Fruit fly (Drosophila melanogaster) whole organism, embryonic: ENCODE measurements around the gene Tomosyn.

Source experiments
- ATbp ChIP-seq: fragments of 200-800 bp; sonication (Bioruptor generic); optimal IDR thresholded peaks from 2 replicates; lab custom pipeline; 2017; ENCODE audit warnings: missing biosample characterization, mild to moderate bottlenecking, missing genetic modification characterization, missing genetic modification reagents
- Awh ChIP-seq: fragments of 200-800 bp; sonication (Bioruptor generic); IDR thresholded peaks from 2 replicates; pipeline ENCODE4, ENCODE4 v1.3.6; 2022; ENCODE audit warnings: missing biosample characterization, missing genetic modification characterization
- Bgb ChIP-seq: fragments of 200-800 bp; sonication (Bioruptor generic); IDR thresholded peaks from 2 replicates; pipeline ENCODE4 v1.3.6; 2022; ENCODE audit warnings: missing biosample characterization, missing genetic modification characterization; ENCODE audit not compliant: partially characterized antibody
- BtbVII ChIP-seq: fragments of 200-800 bp; sonication (Bioruptor generic); optimal IDR thresholded peaks from 3 replicates; lab custom pipeline; 2017; ENCODE audit warnings: missing biosample characterization, mild to moderate bottlenecking, missing genetic modification characterization
- Bteb2 ChIP-seq: fragments of 200-800 bp; sonication (Bioruptor generic); optimal IDR thresholded peaks from 2 replicates; lab custom pipeline; 2016; ENCODE audit warnings: missing biosample characterization, missing genetic modification characterization
- CG11560 ChIP-seq: fragments of 200-800 bp; sonication (Bioruptor generic); IDR thresholded peaks from 3 replicates; pipeline ENCODE4 v1.3.6; 2022; ENCODE audit warnings: missing biosample characterization, missing genetic modification characterization
- CG12744 ChIP-seq: fragments of 200-800 bp; sonication (Bioruptor generic); optimal IDR thresholded peaks from 2 replicates; lab custom pipeline; 2016; ENCODE audit warnings: missing biosample characterization, missing genetic modification characterization
- CG30403 ChIP-seq: fragments of 200-800 bp; sonication (Bioruptor generic); optimal IDR thresholded peaks from 3 replicates; lab custom pipeline; 2016; ENCODE audit warnings: missing biosample characterization, missing genetic modification characterization
- CG31388 ChIP-seq: fragments of 200-800 bp; sonication (Bioruptor generic); optimal IDR thresholded peaks from 2 replicates; lab custom pipeline; 2016; ENCODE audit warnings: missing biosample characterization, missing genetic modification characterization
- CG3726 ChIP-seq: fragments of 200-800 bp; sonication (Bioruptor generic); IDR thresholded peaks from 3 replicates; pipeline ENCODE4, ENCODE4 v1.3.6; 2022; ENCODE audit warnings: missing biosample characterization, missing genetic modification characterization
- CG4282 ChIP-seq: fragments of 200-800 bp; sonication (Bioruptor generic); optimal IDR thresholded peaks from 2 replicates; lab custom pipeline; 2016; ENCODE audit warnings: missing biosample characterization, missing genetic modification characterization
- CG4360 ChIP-seq: fragments of 200-800 bp; sonication (Bioruptor generic); IDR thresholded peaks from 2 replicates; pipeline ENCODE4 v1.3.6; 2022; ENCODE audit warnings: missing biosample characterization, missing genetic modification characterization
- CG4424 ChIP-seq: fragments of 200-800 bp; sonication (Bioruptor generic); optimal IDR thresholded peaks from 3 replicates; lab custom pipeline; 2016; ENCODE audit warnings: missing biosample characterization, missing genetic modification characterization
- CG4820 ChIP-seq: fragments of 200-800 bp; sonication (Bioruptor generic); optimal IDR thresholded peaks from 3 replicates; lab custom pipeline; 2016; ENCODE audit warnings: missing biosample characterization, missing genetic modification characterization
- CG4854 ChIP-seq: fragments of 200-800 bp; sonication (Bioruptor generic); optimal IDR thresholded peaks from 2 replicates; lab custom pipeline; 2016; ENCODE audit warnings: missing biosample characterization, missing genetic modification characterization, inconsistent platforms
- CG5180 ChIP-seq: fragments of 200-800 bp; sonication (Bioruptor generic); optimal IDR thresholded peaks from 3 replicates; lab custom pipeline; 2017; ENCODE audit warnings: missing biosample characterization, missing genetic modification characterization, mild to moderate bottlenecking, moderate library complexity, missing genetic modification reagents
- CG5953 ChIP-seq: fragments of 200-800 bp; sonication (Bioruptor generic); IDR thresholded peaks from 2 replicates; pipeline ENCODE4 v1.3.6; 2022; ENCODE audit warnings: missing biosample characterization, missing genetic modification characterization
- CG6654 ChIP-seq: fragments of 200-800 bp; sonication (Bioruptor generic); optimal IDR thresholded peaks from 2 replicates; lab custom pipeline; 2017; ENCODE audit warnings: missing biosample characterization, mild to moderate bottlenecking, missing genetic modification characterization
- CG8281 ChIP-seq: fragments of 200-800 bp; sonication (Bioruptor generic); optimal IDR thresholded peaks from 2 replicates; lab custom pipeline; 2018; ENCODE audit warnings: missing biosample characterization, mild to moderate bottlenecking, missing genetic modification characterization, moderate library complexity
- CG8290 ChIP-seq, 3 experiments: fragments of 200-800 bp; sonication (Bioruptor generic); optimal IDR thresholded peaks; 2 replicates each; lab custom pipeline; 2016 to 2019; ENCODE audit warnings: missing biosample characterization in 3 of 3, missing genetic modification characterization in 3 of 3, mild to moderate bottlenecking in 2 of 3, moderate library complexity in 1 of 3
- CkIIα-i1 ChIP-seq: fragments of 200-800 bp; sonication (Bioruptor generic); IDR thresholded peaks from 2 replicates; pipeline ENCODE4 v1.3.6; 2022; ENCODE audit warnings: missing biosample characterization, missing genetic modification characterization
- Fer3 ChIP-seq: fragments of 200-800 bp; sonication (Bioruptor generic); optimal IDR thresholded peaks from 2 replicates; lab custom pipeline; 2018; ENCODE audit warnings: missing biosample characterization, mild to moderate bottlenecking, missing genetic modification characterization, moderate library complexity
- HLH3B ChIP-seq: fragments of 200-800 bp; sonication (Bioruptor generic); IDR thresholded peaks from 2 replicates; pipeline ENCODE4 v1.3.6; 2022; ENCODE audit warnings: missing biosample characterization, missing genetic modification characterization
- HmgZ ChIP-seq: fragments of 200-800 bp; sonication (Bioruptor generic); optimal IDR thresholded peaks from 2 replicates; lab custom pipeline; 2018; ENCODE audit warnings: missing biosample characterization, mild to moderate bottlenecking, missing genetic modification characterization
- MTF-1 ChIP-seq: fragments of 200-800 bp; sonication (Bioruptor generic); optimal IDR thresholded peaks from 2 replicates; lab custom pipeline; 2018; ENCODE audit warnings: missing biosample characterization, mild to moderate bottlenecking, missing genetic modification characterization, borderline replicate concordance
- Med ChIP-seq: fragments of 200-800 bp; sonication (Bioruptor generic); peaks from one replicate; lab custom pipeline; 2016; ENCODE audit warnings: missing biosample characterization, missing genetic modification characterization, mild to moderate bottlenecking, inconsistent platforms, moderate library complexity
- Mes4 ChIP-seq: fragments of 200-800 bp; sonication (Bioruptor generic); optimal IDR thresholded peaks from 2 replicates; lab custom pipeline; 2016; ENCODE audit warnings: missing biosample characterization, missing genetic modification characterization
- Mrtf ChIP-seq: fragments of 200-800 bp; sonication (Bioruptor generic); IDR thresholded peaks from 3 replicates; pipeline ENCODE4 v1.3.6; 2022; ENCODE audit warnings: missing biosample characterization, missing genetic modification characterization
- NFAT ChIP-seq: fragments of 200-800 bp; sonication (Bioruptor generic); IDR thresholded peaks from 2 replicates; pipeline ENCODE4 v1.3.6; 2022; ENCODE audit warnings: missing biosample characterization, missing genetic modification characterization
- PHDP ChIP-seq: fragments of 200-800 bp; sonication (Bioruptor generic); optimal IDR thresholded peaks from 3 replicates; lab custom pipeline; 2018; ENCODE audit warnings: missing biosample characterization, mild to moderate bottlenecking, missing genetic modification characterization, moderate library complexity
- Sin3A ChIP-seq: fragments of >200 bp; optimal IDR thresholded peaks from 2 replicates; lab custom pipeline; 2018
- Six4 ChIP-seq: fragments of 200-800 bp; sonication (Bioruptor generic); optimal IDR thresholded peaks from 2 replicates; lab custom pipeline; 2016; ENCODE audit warnings: missing biosample characterization, missing genetic modification characterization
- Stat92E ChIP-seq, 3 experiments: fragments of >200 bp in 2 of 3; fragments of 200-800 bp in 1 of 3; sonication (Bioruptor generic) in 1 of 3; optimal IDR thresholded peaks; 2 replicates each; lab custom pipeline; 2017 to 2019; ENCODE audit warnings: missing biosample characterization in 3 of 3, missing genetic modification characterization in 3 of 3, mild to moderate bottlenecking in 1 of 3, moderate library complexity in 1 of 3
- ato ChIP-seq: fragments of 200-800 bp; sonication (Bioruptor generic); IDR thresholded peaks from 2 replicates; pipeline ENCODE4 v1.3.6; 2022; ENCODE audit warnings: missing biosample characterization, missing genetic modification characterization; ENCODE audit not compliant: partially characterized antibody
- bbx ChIP-seq: fragments of 200-800 bp; sonication (Bioruptor generic); IDR thresholded peaks from 2 replicates; pipeline ENCODE4 v1.3.6; 2022; ENCODE audit warnings: missing biosample characterization, missing genetic modification characterization; ENCODE audit not compliant: partially characterized antibody
- cas ChIP-seq: fragments of 200-800 bp; sonication (Bioruptor generic); IDR thresholded peaks from 2 replicates; pipeline ENCODE4 v1.3.6; 2022; ENCODE audit warnings: missing biosample characterization, missing genetic modification characterization
- cg ChIP-seq: fragments of 200-800 bp; sonication (Bioruptor generic); optimal IDR thresholded peaks from 3 replicates; lab custom pipeline; 2019; ENCODE audit warnings: missing biosample characterization, mild to moderate bottlenecking, missing genetic modification characterization, moderate library complexity
- eve ChIP-seq, 2 experiments: fragments of >200 bp; optimal IDR thresholded peaks; 2 replicates each; lab custom pipeline; 2017; ENCODE audit warnings: missing biosample characterization in 2 of 2, missing genetic modification characterization in 2 of 2
- fd102C ChIP-seq: fragments of 200-800 bp; sonication (Bioruptor generic); optimal IDR thresholded peaks from 2 replicates; lab custom pipeline; 2018; ENCODE audit warnings: missing biosample characterization, mild to moderate bottlenecking, missing genetic modification characterization, moderate library complexity
- fd96Cb ChIP-seq: fragments of 200-800 bp; sonication (Bioruptor generic); optimal IDR thresholded peaks from 2 replicates; lab custom pipeline; 2018; ENCODE audit warnings: missing biosample characterization, mild to moderate bottlenecking, missing genetic modification characterization, moderate library complexity
- hbn ChIP-seq: fragments of 200-800 bp; sonication (Bioruptor generic); IDR thresholded peaks from 2 replicates; pipeline ENCODE4 v1.3.6; 2022; ENCODE audit warnings: missing biosample characterization, missing genetic modification characterization; ENCODE audit not compliant: partially characterized antibody
- jumu ChIP-seq: fragments of 200-800 bp; sonication (Bioruptor generic); optimal IDR thresholded peaks from 3 replicates; lab custom pipeline; 2016; ENCODE audit warnings: missing biosample characterization, missing genetic modification characterization
- ken ChIP-seq: fragments of 200-800 bp; sonication (Bioruptor generic); IDR thresholded peaks from 3 replicates; pipeline ENCODE4 v1.3.6; 2022; ENCODE audit warnings: missing biosample characterization, missing genetic modification characterization
- pum ChIP-seq: fragments of 200-800 bp; sonication (Bioruptor generic); optimal IDR thresholded peaks from 2 replicates; lab custom pipeline; 2016; ENCODE audit warnings: missing biosample characterization, missing genetic modification characterization
- sr ChIP-seq: fragments of 200-800 bp; sonication (Bioruptor generic); IDR thresholded peaks from 3 replicates; pipeline ENCODE4 v1.3.6; 2022; ENCODE audit warnings: missing biosample characterization, missing genetic modification characterization
- ssp ChIP-seq: fragments of 200-800 bp; sonication (Bioruptor generic); IDR thresholded peaks from 2 replicates; pipeline ENCODE4 v1.3.6; 2022; ENCODE audit warnings: missing biosample characterization, missing genetic modification characterization
- tll ChIP-seq, 2 experiments: fragments of 200-800 bp in 1 of 2; fragments of >200 bp in 1 of 2; sonication (Bioruptor generic) in 1 of 2; optimal IDR thresholded peaks; 2 replicates each; lab custom pipeline; 2017 to 2019; ENCODE audit warnings: missing biosample characterization in 2 of 2, missing genetic modification characterization in 2 of 2, mild to moderate bottlenecking in 1 of 2, moderate library complexity in 1 of 2
- twi ChIP-seq: fragments of 200-800 bp; optimal IDR thresholded peaks from 2 replicates; lab custom pipeline; 2019; ENCODE audit warnings: missing biosample characterization, mild to moderate bottlenecking, missing genetic modification characterization, moderate library complexity
- vnd ChIP-seq: fragments of 200-800 bp; sonication (Bioruptor generic); IDR thresholded peaks from 3 replicates; pipeline ENCODE4 v1.3.6; 2022; ENCODE audit warnings: missing biosample characterization, missing genetic modification characterization; ENCODE audit not compliant: partially characterized antibody
- zfh1 ChIP-seq: fragments of 200-800 bp; sonication (Bioruptor generic); IDR thresholded peaks from 3 replicates; pipeline ENCODE4 v1.3.6; 2022; ENCODE audit warnings: missing biosample characterization, missing genetic modification characterization

The Tomosyn gene

DNA sequence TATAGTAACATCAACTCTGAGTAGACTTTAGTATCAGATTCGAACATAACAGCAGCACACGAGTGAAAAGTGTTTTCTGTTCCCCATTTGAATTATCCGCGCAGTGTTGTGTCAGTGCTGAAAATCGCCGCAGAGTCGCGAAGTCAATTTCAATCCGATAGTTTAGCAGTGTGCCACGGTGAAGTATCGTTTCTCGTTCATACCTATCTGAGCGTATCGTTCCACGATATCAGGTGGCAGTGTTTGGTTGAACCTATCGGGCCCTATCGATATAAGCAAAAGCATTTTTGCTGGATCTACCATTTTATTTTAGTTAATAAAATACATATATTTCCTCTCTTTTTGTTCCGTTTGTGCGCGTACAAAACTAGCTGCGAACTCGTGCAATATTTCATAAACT lies 22.2 kb downstream of the Tomosyn start, which contains the start of gene CkIalpha (continued):
- TF ChIP-seq Awh (GFP tag; lab: Robert Waterston, UW) (no peak), Sin3A (lab: Kevin White, UChicago) (peak; percentile 64), ato (peak; percentile 98), PHDP (tag; lab: Kevin White, UChicago) (no peak), MTF-1 (no peak), CG5953 (GFP tag; lab: Robert Waterston, UW) (no peak), fd96Cb (no peak), CG4282 (peak; percentile 32), Bteb2 (GFP tag; lab: Kevin White, UChicago) (peak; percentile 48), eve (GFP tag; optimal IDR thresholded peaks at IDR 0.05; lab: Kevin White, UChicago) (no peak), CG8290 (GFP tag; optimal IDR thresholded peaks at IDR 0.05; lab: Kevin White, UChicago) (peak; percentile 42), CG8290 (tag; optimal IDR thresholded peaks at IDR 0.05; lab: Kevin White, UChicago) (peak in 1 of 2 experiments; percentile 92), CG6654 (GFP tag; lab: Kevin White, UChicago) (no peak), BtbVII (GFP tag; lab: Kevin White, UChicago) (no peak), CG31388 (no peak), jumu (peak; percentile 67), twi (tag; lab: Kevin White, UChicago) (no peak), cas (GFP tag; lab: Robert Waterston, UW) (peak; percentile 44; the same call in 1 of the 2 replicates), CG5180 (no peak), CG12744 (GFP tag; lab: Kevin White, UChicago) (no peak), zfh1 (GFP tag; lab: Robert Waterston, UW) (peak; percentile 59; the same call in 2 of the 3 replicates), Bgb (GFP tag; lab: Robert Waterston, UW) (peak; percentile 99), CG8281 (tag; lab: Kevin White, UChicago) (no peak), NFAT (GFP tag; lab: Robert Waterston, UW) (peak; percentile 81; the same call in 1 of the 2 replicates), CkIIα-i1 (GFP tag; lab: Robert Waterston, UW) (no peak), Stat92E (GFP tag; optimal IDR thresholded peaks at IDR 0.05; lab: Kevin White, UChicago) (no peak), Fer3 (tag; lab: Kevin White, UChicago) (no peak), CG4820 (GFP tag; lab: Kevin White, UChicago) (peak; percentile 24), CG11560 (tag; lab: Robert Waterston, UW) (peak; percentile 44; the same call in 1 of the 3 replicates), CG4424 (GFP tag; lab: Kevin White, UChicago) (peak; percentile 20), CG3726 (no peak), CG4854 (GFP tag; lab: Kevin White, UChicago) (peak; percentile 57), CG4360 (GFP tag; lab: Robert Waterston, UW) (peak; percentile 27; the same call in 1 of the 2 replicates), tll (GFP tag; optimal IDR thresholded peaks at IDR 0.05; lab: Kevin White, UChicago) (peak in 1 of 2 experiments; percentile 96), hbn (GFP tag; lab: Robert Waterston, UW) (peak; percentile 98), vnd (GFP tag; lab: Robert Waterston, UW) (peak; percentile 97), Six4 (peak; percentile 36), fd102C (GFP tag; lab: Kevin White, UChicago) (no peak), HmgZ (tag; lab: Kevin White, UChicago) (peak; percentile 88), cg (GFP tag; lab: Kevin White, UChicago) (no peak), Med (GFP tag; lab: Kevin White, UChicago) (peak; percentile 96), bbx (peak; percentile 99), ATbp (GFP tag; lab: Kevin White, UChicago) (no peak), CG30403 (peak; percentile 63), ken (no peak), Mes4 (GFP tag; lab: Kevin White, UChicago) (no peak), sr (GFP tag; lab: Robert Waterston, UW) (no peak), pum (peak; percentile 50), Mrtf (GFP tag; lab: Robert Waterston, UW) (no peak), HLH3B (GFP tag; lab: Robert Waterston, UW) (no peak), ssp (no peak; the same call in 1 of the 2 replicates)
